Worm (Caenorhabditis elegans) whole organism, L4/young adult: ENCODE data around the gene F36H9.7.

Experiments
- W03F9.2 ChIP-seq: fragments of 150-350 bp; optimal IDR thresholded peaks from 2 replicates; lab custom pipeline; 2014; ENCODE audit warnings: missing biosample characterization, missing genetic modification characterization
- him-1 ChIP-seq: sonication (generic microtip); optimal IDR thresholded peaks from 2 replicates; lab custom pipeline; 2016; ENCODE audit warnings: missing genotype, missing genetic modification reagents, missing genetic modification characterization, missing compliant biosample characterization

DNA sequence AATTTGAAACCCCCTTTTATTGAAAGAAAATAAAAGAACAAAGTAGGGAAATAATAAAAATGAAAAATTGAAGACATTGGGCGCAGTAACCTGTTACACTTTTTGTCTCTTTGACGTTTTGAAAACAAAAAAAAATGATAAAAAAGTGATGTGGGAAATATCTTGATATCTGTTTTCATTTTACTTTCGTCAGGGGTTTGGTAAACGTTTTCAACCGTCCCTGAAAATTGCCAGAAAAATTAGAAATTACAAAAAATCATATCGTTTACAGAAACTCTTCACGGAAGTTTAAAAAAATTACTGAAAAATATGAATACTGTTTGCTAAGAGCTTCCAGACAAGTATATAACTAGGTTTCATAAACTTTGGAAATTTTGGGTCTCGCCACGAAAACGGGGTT is 4.4 kb upstream of the F36H9.7 start, which contains the start of gene F36H9.4:
- no peak for TF ChIP-seq W03F9.2 (tag; lab: Kevin White, UChicago)
- TF ChIP-seq him-1, result no peak
